Worm (Caenorhabditis elegans) whole organism, mixed stage, embryonic: ENCODE results near the gene C30G7.3.

Experiments used
- bed-3 ChIP-seq: fragments of 200-800 bp; sonication (Bioruptor generic); optimal IDR thresholded peaks from 3 replicates; lab custom pipeline; 2018; ENCODE audit warnings: mild to moderate bottlenecking, missing genetic modification characterization, moderate library complexity, missing compliant biosample characterization
- blmp-1 ChIP-seq: fragments of 150-350 bp; optimal IDR thresholded peaks from 2 replicates; lab custom pipeline; 2014; ENCODE audit warnings: missing biosample characterization, missing genetic modification characterization
- ceh-39 ChIP-seq: fragments of 150-350 bp; optimal IDR thresholded peaks from 2 replicates; lab custom pipeline; 2014; ENCODE audit warnings: missing biosample characterization, missing genetic modification characterization
- ceh-83 ChIP-seq: fragments of 200-800 bp; sonication (Bioruptor generic); optimal IDR thresholded peaks from 2 replicates; lab custom pipeline; 2018; ENCODE audit warnings: mild to moderate bottlenecking, missing genetic modification characterization, missing compliant biosample characterization
- ces-1 ChIP-seq: fragments of 150-350 bp; optimal IDR thresholded peaks from 2 replicates; lab custom pipeline; 2014; ENCODE audit warnings: missing biosample characterization, missing genetic modification reagents, missing genetic modification characterization
- cnd-1 ChIP-seq: fragments of 200-800 bp; sonication (Bioruptor generic); optimal IDR thresholded peaks from 2 replicates; lab custom pipeline; 2018; ENCODE audit warnings: mild to moderate bottlenecking, missing genetic modification characterization, missing compliant biosample characterization
- drap-1 ChIP-seq: fragments of 200-800 bp; sonication (Bioruptor generic); optimal IDR thresholded peaks from 3 replicates; lab custom pipeline; 2018; ENCODE audit warnings: mild to moderate bottlenecking, missing genetic modification characterization, missing compliant biosample characterization
- elt-1 ChIP-seq: sonication (generic microtip); optimal IDR thresholded peaks from 2 replicates; lab custom pipeline; 2017; ENCODE audit warnings: missing genetic modification characterization, mild to moderate bottlenecking, missing compliant biosample characterization, antibody characterized with exemption, moderate library complexity, borderline replicate concordance; ENCODE audit not compliant: insufficient read depth
- elt-3 ChIP-seq: fragments of 150-350 bp; optimal IDR thresholded peaks from 2 replicates; lab custom pipeline; 2014; ENCODE audit warnings: missing biosample characterization, missing genetic modification characterization
- flh-1 ChIP-seq: fragments of 200-800 bp; sonication (Bioruptor generic); optimal IDR thresholded peaks from 2 replicates; lab custom pipeline; 2018; ENCODE audit warnings: mild to moderate bottlenecking, missing genetic modification characterization, moderate library complexity, missing compliant biosample characterization
- ham-2 ChIP-seq: fragments of 200-800 bp; sonication (Bioruptor generic); optimal IDR thresholded peaks from 2 replicates; lab custom pipeline; 2018; ENCODE audit warnings: mild to moderate bottlenecking, missing genetic modification characterization, missing compliant biosample characterization
- hlh-1 ChIP-seq: fragments of 150-350 bp; optimal IDR thresholded peaks from 2 replicates; lab custom pipeline; 2014; ENCODE audit warnings: missing biosample characterization, missing genetic modification reagents, missing genetic modification characterization
- lin-13 ChIP-seq: fragments of 150-350 bp; optimal IDR thresholded peaks from 2 replicates; lab custom pipeline; 2014; ENCODE audit warnings: missing biosample characterization, missing genetic modification characterization
- lin-32 ChIP-seq: fragments of 200-800 bp; sonication (Bioruptor generic); optimal IDR thresholded peaks from 2 replicates; lab custom pipeline; 2018; ENCODE audit warnings: mild to moderate bottlenecking, missing genetic modification characterization, missing compliant biosample characterization
- lsy-2 ChIP-seq: fragments of 150-350 bp; optimal IDR thresholded peaks from 2 replicates; lab custom pipeline; 2014; ENCODE audit warnings: missing biosample characterization, missing genetic modification characterization
- mab-5 ChIP-seq: fragments of 150-350 bp; optimal IDR thresholded peaks from 2 replicates; lab custom pipeline; 2014; ENCODE audit warnings: missing biosample characterization, missing genetic modification characterization
- mep-1 ChIP-seq: fragments of 150-350 bp; optimal IDR thresholded peaks from 2 replicates; lab custom pipeline; 2017; ENCODE audit warnings: missing biosample characterization, missing genetic modification reagents, missing genetic modification characterization, inconsistent platforms
- nhr-12 ChIP-seq: fragments of 150-350 bp; optimal IDR thresholded peaks from 2 replicates; lab custom pipeline; 2014; ENCODE audit warnings: missing biosample characterization, missing genetic modification characterization
- nhr-2 ChIP-seq: fragments of 150-350 bp; optimal IDR thresholded peaks from 2 replicates; lab custom pipeline; 2014; ENCODE audit warnings: missing biosample characterization, missing genetic modification characterization
- nhr-237 ChIP-seq: fragments of 150-350 bp; optimal IDR thresholded peaks from 2 replicates; lab custom pipeline; 2014; ENCODE audit warnings: missing biosample characterization, missing genetic modification characterization
- nhr-28 ChIP-seq: fragments of 150-350 bp; optimal IDR thresholded peaks from 2 replicates; lab custom pipeline; 2014; ENCODE audit warnings: missing biosample characterization, missing genetic modification characterization
- nhr-76 ChIP-seq: sonication (generic microtip); optimal IDR thresholded peaks from 2 replicates; lab custom pipeline; 2017; ENCODE audit warnings: missing biosample characterization, missing genetic modification characterization
- pha-4 ChIP-seq: fragments of 150-350 bp; optimal IDR thresholded peaks from 2 replicates; lab custom pipeline; 2018; ENCODE audit warnings: missing biosample characterization, missing genetic modification reagents, missing genetic modification characterization
- sem-2 ChIP-seq: fragments of 200-800 bp; sonication (Bioruptor generic); optimal IDR thresholded peaks from 2 replicates; lab custom pipeline; 2018; ENCODE audit warnings: mild to moderate bottlenecking, missing genetic modification characterization, missing compliant biosample characterization
- snpc-4 ChIP-seq: fragments of 150-350 bp; optimal IDR thresholded peaks from 2 replicates; lab custom pipeline; 2014; ENCODE audit warnings: missing biosample characterization, missing genetic modification characterization
- sptf-1 ChIP-seq: sonication (generic microtip); optimal IDR thresholded peaks from 2 replicates; lab custom pipeline; 2017; ENCODE audit warnings: mild to moderate bottlenecking, missing genetic modification characterization, moderate library complexity, missing compliant biosample characterization
- unc-120 ChIP-seq: sonication (generic microtip); optimal IDR thresholded peaks from 2 replicates; lab custom pipeline; 2017; ENCODE audit warnings: missing genetic modification characterization, missing compliant biosample characterization; ENCODE audit not compliant: poor library complexity, severe bottlenecking
- unc-39 ChIP-seq: fragments of 150-350 bp; optimal IDR thresholded peaks from 2 replicates; lab custom pipeline; 2014; ENCODE audit warnings: missing biosample characterization, missing genetic modification characterization
- unc-62 ChIP-seq: fragments of 150-350 bp; optimal IDR thresholded peaks from 2 replicates; lab custom pipeline; 2014; ENCODE audit warnings: missing biosample characterization, missing genetic modification reagents, missing genetic modification characterization
- zip-8 ChIP-seq: fragments of 150-350 bp; optimal IDR thresholded peaks from 2 replicates; lab custom pipeline; 2014; ENCODE audit warnings: missing biosample characterization, missing genetic modification characterization
- ztf-11 ChIP-seq: fragments of 150-350 bp; optimal IDR thresholded peaks from 2 replicates; lab custom pipeline; 2014; ENCODE audit warnings: missing biosample characterization, missing genetic modification characterization

Gene C30G7.3

ce11 chrV:14945697-14946096 is at the start of gene C30G7.3:
Gene C30G7.3 (minus strand): TSS chrV:14945704.
- no peak for TF ChIP-seq pha-4
- TF ChIP-seq lin-32, result no peak
- no peak for TF ChIP-seq flh-1 (GFP tag; lab: Kevin White, UChicago)
- TF ChIP-seq mep-1 (tag; lab: Kevin White, UChicago), result no peak
- no peak for TF ChIP-seq ceh-39 (tag; lab: Kevin White, UChicago)

DNA sequence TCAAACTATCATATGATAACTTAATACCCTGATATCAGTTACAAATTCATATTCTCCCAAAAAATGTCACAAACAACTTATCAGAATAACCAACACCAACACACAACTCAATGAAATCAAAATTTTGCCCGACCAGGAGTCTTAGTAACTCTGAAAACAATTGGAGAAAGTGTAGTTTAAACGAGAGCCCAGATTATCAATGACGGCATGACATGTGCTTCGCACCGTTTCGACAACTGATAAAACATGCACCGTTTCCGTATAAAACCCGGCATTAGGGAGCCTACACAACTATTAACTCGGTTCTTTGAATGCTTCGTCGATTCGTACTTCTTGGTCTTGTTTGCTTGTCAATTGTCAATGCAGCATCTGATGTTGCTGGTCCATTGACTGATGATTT is 48.1 kb upstream of the C30G7.3 start, which contains the start of gene fil-1:
Gene fil-1 (plus strand): TSS at position 219 of the 400 bp plus-strand sequence.
- TF ChIP-seq nhr-237 (tag; lab: Kevin White, UChicago) (no peak), ceh-39 (tag; lab: Kevin White, UChicago) (no peak), drap-1 (GFP tag; lab: Kevin White, UChicago) (no peak), mep-1 (tag; lab: Kevin White, UChicago) (no peak), cnd-1 (tag; lab: Kevin White, UChicago) (no peak), sem-2 (GFP tag; lab: Kevin White, UChicago) (no peak), snpc-4 (tag; lab: Kevin White, UChicago) (no peak), zip-8 (tag; lab: Kevin White, UChicago) (no peak), ces-1 (GFP tag; lab: Kevin White, UChicago) (no peak), flh-1 (GFP tag; lab: Kevin White, UChicago) (no peak), blmp-1 (tag; lab: Kevin White, UChicago) (no peak), ceh-83 (GFP tag; lab: Kevin White, UChicago) (no peak), bed-3 (GFP tag; lab: Kevin White, UChicago) (no peak), elt-1 (tag; lab: Kevin White, UChicago) (no peak), elt-3 (tag; lab: Kevin White, UChicago) (no peak), nhr-76 (tag; lab: Kevin White, UChicago) (no peak), nhr-2 (no peak), mab-5 (tag; lab: Kevin White, UChicago) (no peak), unc-62 (GFP tag; lab: Kevin White, UChicago) (no peak)

ce11 chrV:14992627-14993117 is 47.2 kb upstream of the C30G7.3 start, which contains the start of gene T01C3.3:
Gene T01C3.3 (minus strand): TSS chrV:14992677.
- TF ChIP-seq ztf-11 (no peak), nhr-12 (tag; lab: Kevin White, UChicago) (no peak), blmp-1 (tag; lab: Kevin White, UChicago) (no peak), unc-120 (tag; lab: Kevin White, UChicago) (no peak), lin-32 (no peak), unc-62 (GFP tag; lab: Kevin White, UChicago) (no peak), lin-13 (no peak), sptf-1 (no peak), ceh-39 (tag; lab: Kevin White, UChicago) (no peak), nhr-2 (no peak), snpc-4 (tag; lab: Kevin White, UChicago) (no peak), nhr-237 (tag; lab: Kevin White, UChicago) (no peak)

- TF ChIP-seq bed-3 (GFP tag; lab: Kevin White, UChicago), result no peak
- TF ChIP-seq flh-1 (GFP tag; lab: Kevin White, UChicago), result no peak
- TF ChIP-seq nhr-2, result no peak
- no peak for TF ChIP-seq unc-120 (tag; lab: Kevin White, UChicago)
- TF ChIP-seq, all 35 proteins: peak for 0
Observed at ce11 chrV:14991489-14991888, 46.0 kb upstream of the C30G7.3 start.

DNA sequence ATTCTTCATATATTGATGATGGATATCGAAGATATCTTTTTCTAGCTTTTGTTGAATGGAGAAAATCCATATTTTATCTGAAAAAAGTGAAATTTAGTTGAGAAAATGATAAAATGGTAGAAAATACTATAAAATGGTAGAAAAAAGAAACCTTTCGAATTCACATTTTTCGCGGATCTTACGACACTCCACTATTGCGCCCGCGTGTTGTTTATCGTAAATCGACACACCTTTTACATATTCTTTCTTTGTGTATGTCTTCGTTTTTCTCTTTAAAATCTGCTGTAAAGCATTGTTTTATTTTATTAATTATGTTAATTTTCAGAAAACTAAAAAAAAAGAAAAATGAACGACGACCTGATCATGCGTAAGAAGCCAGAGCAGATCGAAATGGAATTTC is 45.3 kb upstream of the C30G7.3 start, which contains the start of the genes cdt-2 and T01C3.2:
Gene cdt-2 (minus strand): TSS at position 284 of the 400 bp plus-strand sequence.
Gene T01C3.2 (plus strand): TSS at position 326 of the 400 bp plus-strand sequence.
- TF ChIP-seq lsy-2 (tag; lab: Kevin White, UChicago), result peak; percentile 11
- peak; percentile 28 for TF ChIP-seq mep-1 (tag; lab: Kevin White, UChicago)
- TF ChIP-seq ham-2 (GFP tag; lab: Kevin White, UChicago), result no peak
- no peak for TF ChIP-seq nhr-76 (tag; lab: Kevin White, UChicago)

DNA sequence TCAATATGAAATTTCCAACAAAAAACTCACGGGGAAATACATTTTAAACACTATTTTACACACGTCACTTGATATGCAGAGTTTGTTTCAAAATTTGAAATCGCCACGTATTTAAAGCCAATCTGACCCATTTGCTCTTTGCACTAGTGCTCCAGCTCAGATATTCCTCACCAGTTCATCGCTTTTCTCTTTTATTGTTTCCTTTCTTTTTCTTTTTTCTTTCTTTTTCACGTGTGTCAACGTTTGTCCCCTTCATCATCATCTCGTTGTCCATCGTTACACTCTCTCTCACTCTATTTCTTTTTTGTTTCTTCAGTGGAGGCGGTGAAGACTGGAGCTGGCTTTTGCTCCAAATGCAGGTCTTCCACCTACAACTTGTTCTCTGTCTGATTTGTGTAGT is 39.1 kb upstream of the C30G7.3 start, which contains the start of gene F02D8.4:
Gene F02D8.4 (plus strand): TSS at position 301 of the 400 bp plus-strand sequence.
- TF ChIP-seq mep-1 (tag; lab: Kevin White, UChicago) (no peak), snpc-4 (tag; lab: Kevin White, UChicago) (no peak), nhr-76 (tag; lab: Kevin White, UChicago) (no peak), mab-5 (tag; lab: Kevin White, UChicago) (no peak), unc-120 (tag; lab: Kevin White, UChicago) (no peak), hlh-1 (no peak), ham-2 (GFP tag; lab: Kevin White, UChicago) (no peak), sem-2 (GFP tag; lab: Kevin White, UChicago) (no peak), bed-3 (GFP tag; lab: Kevin White, UChicago) (no peak), ceh-83 (GFP tag; lab: Kevin White, UChicago) (no peak), nhr-28 (tag; lab: Kevin White, UChicago) (no peak), ztf-11 (no peak), unc-39 (tag; lab: Kevin White, UChicago) (no peak)
- TF ChIP-seq, all 35 proteins: peak for 0
